Fruit fly (Drosophila melanogaster) S2 (cell line): ENCODE results near the gene alpha-Est7.

Experiments
- CG8478 ChIP-seq: fragments of >200 bp; optimal IDR thresholded peaks from 2 replicates; lab custom pipeline; 2018
- CTCF ChIP-seq, 2 experiments: fragments of >200 bp; optimal IDR thresholded peaks; 2 replicates each; lab custom pipeline; 2018

dm6 chr3R:7471894-7472293 is 51.7 kb downstream of the alpha-Est7 start:
- TF ChIP-seq CG8478 = no peak
- TF ChIP-seq CTCF (optimal IDR thresholded peaks at IDR 0.05; lab: Kevin White, UChicago) = no peak
